Fruit fly (Drosophila melanogaster): ENCODE measurements around the gene CG17375.

The CG17375 gene

dm6 chr2L:6821631-6822030 is 16.0 kb upstream of the CG17375 start, which contains the start of gene sens-2 (continued):
- TF ChIP-seq Dp (GFP tag; optimal IDR thresholded peaks at IDR 0.05): no peak
- no peak for TF ChIP-seq nerfin-2 (GFP tag; IDR thresholded peaks at IDR 0.05; ENCODE audit: partially characterized antibody)
- TF ChIP-seq Tbp (GFP tag; optimal IDR thresholded peaks at IDR 0.05): no peak
- TF ChIP-seq dati (GFP tag; IDR thresholded peaks at IDR 0.05): no peak
- peak; percentile 87 for TF ChIP-seq z (GFP tag; IDR thresholded peaks at IDR 0.05)
- TF ChIP-seq peb (GFP tag; IDR thresholded peaks at IDR 0.05): no peak
- TF ChIP-seq maf-S (GFP tag; optimal IDR thresholded peaks at IDR 0.05): no peak
- TF ChIP-seq CG8290 (GFP tag; optimal IDR thresholded peaks at IDR 0.05): no peak
- peak in 1 of 2 experiments; percentile 29 for TF ChIP-seq CG8290 (tag; optimal IDR thresholded peaks at IDR 0.05)
- no peak for TF ChIP-seq CG11560 (tag; IDR thresholded peaks at IDR 0.05)
- TF ChIP-seq mam (GFP tag; optimal IDR thresholded peaks at IDR 0.05): no peak
- TF ChIP-seq B-H2 (GFP tag; optimal IDR thresholded peaks at IDR 0.05): no peak
- TF ChIP-seq ttk (GFP tag; IDR thresholded peaks at IDR 0.05): no peak
- TF ChIP-seq Lhr (GFP tag; optimal IDR thresholded peaks at IDR 0.05): no peak
- no peak for TF ChIP-seq CG9609 (GFP tag; optimal IDR thresholded peaks at IDR 0.05)
- TF ChIP-seq pho (GFP tag; optimal IDR thresholded peaks at IDR 0.05): no peak
- no peak for TF ChIP-seq ro (GFP tag; IDR thresholded peaks at IDR 0.05)
- no peak for TF ChIP-seq vfl (GFP tag; optimal IDR thresholded peaks at IDR 0.05)
- no peak for TF ChIP-seq Ets65A (GFP tag)
- TF ChIP-seq schlank (tag; optimal IDR thresholded peaks at IDR 0.05): no peak
- no peak for TF ChIP-seq CG16815 (GFP tag; optimal IDR thresholded peaks at IDR 0.05)
- no peak for TF ChIP-seq gro (GFP tag; optimal IDR thresholded peaks at IDR 0.05)
- no peak for TF ChIP-seq CG8281 (tag; optimal IDR thresholded peaks at IDR 0.05)
- TF ChIP-seq CG16813 (GFP tag; IDR thresholded peaks at IDR 0.05; ENCODE audit: partially characterized antibody): no peak
- TF ChIP-seq tx (GFP tag; optimal IDR thresholded peaks at IDR 0.05): no peak
- no peak for TF ChIP-seq CG2120 (GFP tag; optimal IDR thresholded peaks at IDR 0.05)
- no peak for TF ChIP-seq Bdp1 (GFP tag; optimal IDR thresholded peaks at IDR 0.05)
- no peak for TF ChIP-seq C15 (GFP tag; IDR thresholded peaks at IDR 0.05)
- TF ChIP-seq Adf1 (GFP tag; IDR thresholded peaks at IDR 0.05): no peak
- TF ChIP-seq CG34376 (GFP tag; optimal IDR thresholded peaks at IDR 0.05): no peak
- TF ChIP-seq CG13424 (tag; optimal IDR thresholded peaks at IDR 0.05): no peak
- peak; percentile 9 for TF ChIP-seq CG17829 (tag; optimal IDR thresholded peaks at IDR 0.05)
- 0 out of 3 replicates have a peak, but pooled peaks have one; percentile 48 for TF ChIP-seq CG2199 (GFP tag; IDR thresholded peaks at IDR 0.05)
- no peak for TF ChIP-seq CG11085 (GFP tag; IDR thresholded peaks at IDR 0.05)
- no peak for TF ChIP-seq her (GFP tag; optimal IDR thresholded peaks at IDR 0.05)
- no peak for TF ChIP-seq tll (GFP tag; optimal IDR thresholded peaks at IDR 0.05)
- TF ChIP-seq esg (GFP tag; conservative IDR thresholded peaks at IDR 0.05): no peak
- no peak for TF ChIP-seq psq (GFP tag; optimal IDR thresholded peaks at IDR 0.05)
- TF ChIP-seq CG15073 (GFP tag; optimal IDR thresholded peaks at IDR 0.05): no peak
- no peak for TF ChIP-seq br (optimal IDR thresholded peaks at IDR 0.05)
- TF ChIP-seq CG6854 (GFP tag; optimal IDR thresholded peaks at IDR 0.05): no peak
- TF ChIP-seq CG7556 (GFP tag; optimal IDR thresholded peaks at IDR 0.05): no peak
- TF ChIP-seq CG9215 (GFP tag; IDR thresholded peaks at IDR 0.05): no peak
- no peak for TF ChIP-seq crp (GFP tag; optimal IDR thresholded peaks at IDR 0.05)
- TF ChIP-seq Hmr (GFP tag; optimal IDR thresholded peaks at IDR 0.05): no peak
- TF ChIP-seq pb (GFP tag; optimal IDR thresholded peaks at IDR 0.05): no peak
- TF ChIP-seq unpg (GFP tag; optimal IDR thresholded peaks at IDR 0.05): no peak
- TF ChIP-seq CG12391 (tag; optimal IDR thresholded peaks at IDR 0.05): no peak
- no peak for TF ChIP-seq CG12236 (GFP tag; optimal IDR thresholded peaks at IDR 0.05)
- TF ChIP-seq CG6272 (GFP tag; IDR thresholded peaks at IDR 0.05): no peak
- no peak for TF ChIP-seq CG5245 (GFP tag; optimal IDR thresholded peaks at IDR 0.05)
- 0 out of 3 replicates have a peak, but pooled peaks have one; percentile 46 for TF ChIP-seq Opbp (GFP tag; IDR thresholded peaks at IDR 0.05; ENCODE audit: partially characterized antibody)
- TF ChIP-seq Dfd (GFP tag; optimal IDR thresholded peaks at IDR 0.05): no peak
